In the genomic region with DNA sequence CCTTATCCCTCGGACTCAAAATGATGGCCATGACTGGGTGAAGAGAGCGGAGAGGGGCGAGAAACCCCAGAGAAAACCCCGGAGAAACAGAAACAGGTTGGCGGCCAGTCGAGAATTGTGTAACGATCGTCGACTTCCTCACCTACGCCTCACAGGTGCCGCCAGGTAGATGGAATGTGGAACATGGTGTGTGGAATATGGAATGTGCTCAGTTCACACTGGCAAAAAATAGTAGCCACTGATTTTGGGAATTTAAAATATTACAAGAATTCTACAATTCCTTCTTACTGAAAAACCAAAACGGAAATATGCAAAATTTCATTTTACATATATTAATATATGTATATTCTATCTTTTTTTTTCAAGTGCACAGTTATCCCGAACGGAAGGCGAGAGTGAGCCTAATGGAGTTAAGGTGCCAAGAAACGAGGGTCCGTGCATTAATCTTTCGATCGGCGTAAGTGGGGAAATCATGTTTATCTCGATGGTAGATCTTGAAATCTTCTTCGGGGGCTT, we compare ENCODE assay signal across 5 fruit fly cellular contexts.
TF ChIP-seq lines count a peak whose summit lies in the region.

No protein-coding gene starts in this region.

- no peak for TF ChIP-seq CTCF in whole organism, embryonic (GFP tag; optimal IDR thresholded peaks at IDR 0.05; lab: Kevin White, UChicago)

TF ChIP-seq in whole organism, adult, 20 proteins besides CTCF, POLR2A, EP300 and RAD21 (continues in another document):
- TF ChIP-seq CG7101 (tag; optimal IDR thresholded peaks at IDR 0.05; lab: Kevin White, UChicago) (peak; percentile 8), CG5204 (GFP tag; optimal IDR thresholded peaks at IDR 0.05; lab: Kevin White, UChicago) (peak; percentile 18), tj (GFP tag; optimal IDR thresholded peaks at IDR 0.05; lab: Kevin White, UChicago) (no peak), cic (GFP tag; optimal IDR thresholded peaks at IDR 0.05; lab: Kevin White, UChicago) (no peak), CG14711 (tag; optimal IDR thresholded peaks at IDR 0.05; lab: Kevin White, UChicago) (peak; percentile 35), ovo (GFP tag; optimal IDR thresholded peaks at IDR 0.05; lab: Kevin White, UChicago) (no peak), Clk (GFP tag; optimal IDR thresholded peaks at IDR 0.05; lab: Kevin White, UChicago) (no peak), CG12768 (GFP tag; optimal IDR thresholded peaks at IDR 0.05; lab: Kevin White, UChicago) (no peak), kay (GFP tag; lab: Kevin White, UChicago; ENCODE audit: borderline replicate concordance) (no peak), Hr96 (GFP tag; optimal IDR thresholded peaks at IDR 0.05; lab: Kevin White, UChicago) (no peak), toe (GFP tag; optimal IDR thresholded peaks at IDR 0.05; lab: Kevin White, UChicago) (no peak), CG11617 (GFP tag; optimal IDR thresholded peaks at IDR 0.05; lab: Kevin White, UChicago) (no peak), Crg-1 (GFP tag; optimal IDR thresholded peaks at IDR 0.05; lab: Kevin White, UChicago) (no peak), CG33017 (tag; optimal IDR thresholded peaks at IDR 0.05; lab: Kevin White, UChicago) (no peak), Mnt (GFP tag; optimal IDR thresholded peaks at IDR 0.05; lab: Kevin White, UChicago) (no peak), CG1620 (GFP tag; optimal IDR thresholded peaks at IDR 0.05; lab: Kevin White, UChicago) (no peak), CG7045 (GFP tag; optimal IDR thresholded peaks at IDR 0.05; lab: Kevin White, UChicago) (peak; percentile 13), cnc (optimal IDR thresholded peaks at IDR 0.05; lab: Kevin White, UChicago) (no peak)

TF ChIP-seq in whole organism, embryonic, 481 proteins besides CTCF, POLR2A, EP300 and RAD21 (continues in another document):
- TF ChIP-seq CG12299 (tag; optimal IDR thresholded peaks at IDR 0.05; lab: Kevin White, UChicago) = peak; percentile 53
- TF ChIP-seq gt (GFP tag; IDR thresholded peaks at IDR 0.05; lab: Robert Waterston, UW) = peak; percentile 52; the same call in 1 of the 2 replicates
- TF ChIP-seq ara (GFP tag; IDR thresholded peaks at IDR 0.05; lab: Robert Waterston, UW) = peak; percentile 92
- TF ChIP-seq vvl (GFP tag; IDR thresholded peaks at IDR 0.05; lab: Robert Waterston, UW) = peak; percentile 91
- TF ChIP-seq Mes4 (GFP tag; optimal IDR thresholded peaks at IDR 0.05; lab: Kevin White, UChicago) = no peak
- no peak for TF ChIP-seq hkb (optimal IDR thresholded peaks at IDR 0.05; lab: Kevin White, UChicago)
- peak; percentile 82 for TF ChIP-seq hkb (GFP tag; IDR thresholded peaks at IDR 0.05; lab: Robert Waterston, UW)
- TF ChIP-seq toy (GFP tag; IDR thresholded peaks at IDR 0.05; lab: Robert Waterston, UW) = peak; percentile 64
- no peak for TF ChIP-seq bbx (GFP tag; IDR thresholded peaks at IDR 0.05; lab: Robert Waterston, UW; ENCODE audit: partially characterized antibody)
- TF ChIP-seq fd96Cb (tag; optimal IDR thresholded peaks at IDR 0.05; lab: Kevin White, UChicago) = peak; percentile 81
- TF ChIP-seq cad (GFP tag; optimal IDR thresholded peaks at IDR 0.05; lab: Kevin White, UChicago) = no peak
- TF ChIP-seq CG13287 (GFP tag; IDR thresholded peaks at IDR 0.05; lab: Robert Waterston, UW; ENCODE audit: partially characterized antibody) = no peak
- TF ChIP-seq da (GFP tag; optimal IDR thresholded peaks at IDR 0.05; lab: Kevin White, UChicago) = no peak
- TF ChIP-seq slp2 (GFP tag; optimal IDR thresholded peaks at IDR 0.05; lab: Kevin White, UChicago) = peak; percentile 2
- peak; percentile 88 for TF ChIP-seq CG13775 (GFP tag; optimal IDR thresholded peaks at IDR 0.05; lab: Kevin White, UChicago)
- no peak for TF ChIP-seq Doc3 (GFP tag; IDR thresholded peaks at IDR 0.05; lab: Robert Waterston, UW; ENCODE audit: partially characterized antibody)
- peak; percentile 93 for TF ChIP-seq CG18262 (tag; optimal IDR thresholded peaks at IDR 0.05; lab: Kevin White, UChicago)

TF ChIP-seq in whole organism, prepupa, 60 proteins besides CTCF, POLR2A, EP300 and RAD21 (continues in another document):
- peak; percentile 87 to 92 for TF ChIP-seq ss (GFP tag; optimal IDR thresholded peaks at IDR 0.05; lab: Kevin White, UChicago)
- TF ChIP-seq lz (GFP tag; optimal IDR thresholded peaks at IDR 0.05; lab: Kevin White, UChicago) = peak; percentile 72
- peak; percentile 45 for TF ChIP-seq CG4318 (GFP tag; optimal IDR thresholded peaks at IDR 0.05; lab: Kevin White, UChicago)
- TF ChIP-seq net (GFP tag; optimal IDR thresholded peaks at IDR 0.05; lab: Kevin White, UChicago) = peak; percentile 84
- peak; percentile 83 for TF ChIP-seq CG9139 (GFP tag; optimal IDR thresholded peaks at IDR 0.05; lab: Kevin White, UChicago)
- peak; percentile 94 for TF ChIP-seq CG6163 (GFP tag; IDR thresholded peaks at IDR 0.05; lab: Robert Waterston, UW)
- peak; percentile 68 for TF ChIP-seq CG6276 (GFP tag; optimal IDR thresholded peaks at IDR 0.05; lab: Kevin White, UChicago)
- TF ChIP-seq Lpt (GFP tag; optimal IDR thresholded peaks at IDR 0.05; lab: Kevin White, UChicago) = peak; percentile 78
- peak; percentile 84 for TF ChIP-seq CG7368 (GFP tag; optimal IDR thresholded peaks at IDR 0.05; lab: Kevin White, UChicago)
- TF ChIP-seq vri (GFP tag; optimal IDR thresholded peaks at IDR 0.05; lab: Kevin White, UChicago) = peak; percentile 91
- TF ChIP-seq svp (GFP tag; lab: Kevin White, UChicago) = peak; percentile 91
- peak; percentile 89 for TF ChIP-seq Ets96B (tag; optimal IDR thresholded peaks at IDR 0.05; lab: Kevin White, UChicago)
- TF ChIP-seq fd59A (GFP tag; optimal IDR thresholded peaks at IDR 0.05; lab: Kevin White, UChicago) = peak; percentile 81
- peak; percentile 88 for TF ChIP-seq CG10669 (GFP tag; optimal IDR thresholded peaks at IDR 0.05; lab: Kevin White, UChicago)
- peak; percentile 64 for TF ChIP-seq Hr39 (GFP tag; optimal IDR thresholded peaks at IDR 0.05; lab: Kevin White, UChicago)
- peak; percentile 75 for TF ChIP-seq CG16779 (tag; optimal IDR thresholded peaks at IDR 0.05; lab: Kevin White, UChicago)
- peak; percentile 73 for TF ChIP-seq Sox14 (GFP tag; optimal IDR thresholded peaks at IDR 0.05; lab: Kevin White, UChicago)
- peak; percentile 76 for TF ChIP-seq Gug (GFP tag; IDR thresholded peaks at IDR 0.05; lab: Robert Waterston, UW)

TF ChIP-seq in whole organism, pupa, 21 proteins besides CTCF, POLR2A, EP300 and RAD21 (continues in another document):
- peak; percentile 82 for TF ChIP-seq Snoo (tag; optimal IDR thresholded peaks at IDR 0.05; lab: Kevin White, UChicago)
- TF ChIP-seq CG9948 (tag; optimal IDR thresholded peaks at IDR 0.05; lab: Kevin White, UChicago) = peak; percentile 89
- peak; percentile 92 for TF ChIP-seq CG8159 (tag; optimal IDR thresholded peaks at IDR 0.05; lab: Kevin White, UChicago)
- peak; percentile 79 for TF ChIP-seq Pif1A (GFP tag; optimal IDR thresholded peaks at IDR 0.05; lab: Kevin White, UChicago)
- TF ChIP-seq CG10348 (GFP tag; IDR thresholded peaks at IDR 0.05; lab: Robert Waterston, UW) = no peak
- peak; percentile 88 for TF ChIP-seq CG34367 (tag; optimal IDR thresholded peaks at IDR 0.05; lab: Kevin White, UChicago)
- TF ChIP-seq CG15710 (tag; optimal IDR thresholded peaks at IDR 0.05; lab: Kevin White, UChicago) = peak; percentile 92
- peak; percentile 75 for TF ChIP-seq gl (tag; optimal IDR thresholded peaks at IDR 0.05; lab: Kevin White, UChicago)
- TF ChIP-seq CG8301 (tag; optimal IDR thresholded peaks at IDR 0.05; lab: Kevin White, UChicago) = peak; percentile 79
- peak; percentile 69 for TF ChIP-seq D1 (tag; optimal IDR thresholded peaks at IDR 0.05; lab: Kevin White, UChicago)
- TF ChIP-seq fd96Ca (GFP tag; IDR thresholded peaks at IDR 0.05; lab: Robert Waterston, UW) = peak; percentile 66; the same call in 1 of the 3 replicates
- peak; percentile 79 for TF ChIP-seq CG12605 (GFP tag; IDR thresholded peaks at IDR 0.05; lab: Robert Waterston, UW)
- peak; percentile 71 for TF ChIP-seq Ets98B (GFP tag; IDR thresholded peaks at IDR 0.05; lab: Robert Waterston, UW)
- TF ChIP-seq CG32121 (GFP tag; IDR thresholded peaks at IDR 0.05; lab: Robert Waterston, UW) = peak; percentile 79
- TF ChIP-seq CG17806 (tag; optimal IDR thresholded peaks at IDR 0.05; lab: Kevin White, UChicago) = peak; percentile 90
- peak; percentile 85 for TF ChIP-seq CG14655 (GFP tag; optimal IDR thresholded peaks at IDR 0.05; lab: Kevin White, UChicago)
- TF ChIP-seq EcR (GFP tag; optimal IDR thresholded peaks at IDR 0.05; lab: Kevin White, UChicago) = peak; percentile 71
- peak; percentile 60 for TF ChIP-seq rn (GFP tag; IDR thresholded peaks at IDR 0.05; lab: Robert Waterston, UW)
- TF ChIP-seq CG13204 (GFP tag; optimal IDR thresholded peaks at IDR 0.05; lab: Kevin White, UChicago) = peak; percentile 75

TF ChIP-seq in whole organism, wandering third instar larva, 38 proteins besides CTCF, POLR2A, EP300 and RAD21 (continues in another document):
- TF ChIP-seq Rel (GFP tag; optimal IDR thresholded peaks at IDR 0.05; lab: Kevin White, UChicago) (peak; percentile 56), Rel (tag; optimal IDR thresholded peaks at IDR 0.05; lab: Kevin White, UChicago) (peak; percentile 89), h (GFP tag; optimal IDR thresholded peaks at IDR 0.05; lab: Kevin White, UChicago) (peak; percentile 88), br (GFP tag; optimal IDR thresholded peaks at IDR 0.05; lab: Kevin White, UChicago) (peak; percentile 75), psq (GFP tag; optimal IDR thresholded peaks at IDR 0.05; lab: Kevin White, UChicago) (peak; percentile 85), Hr78 (GFP tag; optimal IDR thresholded peaks at IDR 0.05; lab: Kevin White, UChicago) (no peak), Dfd (GFP tag; optimal IDR thresholded peaks at IDR 0.05; lab: Kevin White, UChicago) (no peak), tai (GFP tag; optimal IDR thresholded peaks at IDR 0.05; lab: Kevin White, UChicago) (no peak), rgr (GFP tag; optimal IDR thresholded peaks at IDR 0.05; lab: Kevin White, UChicago) (peak; percentile 89), sage (GFP tag; optimal IDR thresholded peaks at IDR 0.05; lab: Kevin White, UChicago) (peak; percentile 77), HLH106 (tag; optimal IDR thresholded peaks at IDR 0.05; lab: Kevin White, UChicago) (peak; percentile 90), CG9705 (GFP tag; optimal IDR thresholded peaks at IDR 0.05; lab: Kevin White, UChicago) (peak; percentile 79), ey (GFP tag; optimal IDR thresholded peaks at IDR 0.05; lab: Kevin White, UChicago) (peak; percentile 79), Hnf4 (GFP tag; optimal IDR thresholded peaks at IDR 0.05; lab: Kevin White, UChicago) (peak; percentile 80), dsf (GFP tag; optimal IDR thresholded peaks at IDR 0.05; lab: Kevin White, UChicago; ENCODE audit: borderline replicate concordance) (peak; percentile 27), jim (GFP tag; optimal IDR thresholded peaks at IDR 0.05; lab: Kevin White, UChicago) (no peak), Hr83 (GFP tag; optimal IDR thresholded peaks at IDR 0.05; lab: Kevin White, UChicago; ENCODE audit: poor library complexity, severe bottlenecking) (no peak), Jra (GFP tag; optimal IDR thresholded peaks at IDR 0.05; lab: Kevin White, UChicago) (peak; percentile 31), Dif (GFP tag; optimal IDR thresholded peaks at IDR 0.05; lab: Kevin White, UChicago; ENCODE audit: partially characterized antibody) (peak; percentile 61), pan (optimal IDR thresholded peaks at IDR 0.05; lab: Kevin White, UChicago) (no peak), Abd-B (GFP tag; optimal IDR thresholded peaks at IDR 0.05; lab: Kevin White, UChicago) (no peak)
